Worm (Caenorhabditis elegans) whole organism, L1 larva: ENCODE results near the gene mob-1.

ENCODE experiments used
- alr-1 ChIP-seq: fragments of 200-800 bp; sonication (Bioruptor generic); optimal IDR thresholded peaks from 2 replicates; lab custom pipeline; 2018; ENCODE audit warnings: borderline replicate concordance, mild to moderate bottlenecking, missing genetic modification characterization, missing compliant biosample characterization
- aly-2 ChIP-seq: fragments of 150-350 bp; optimal IDR thresholded peaks from 2 replicates; lab custom pipeline; 2014; ENCODE audit warnings: missing biosample characterization, missing genetic modification characterization
- ama-1 ChIP-seq: fragments of 150-350 bp; optimal IDR thresholded peaks from 2 replicates; lab custom pipeline; 2014
- egl-27 ChIP-seq, 2 experiments: fragments of 150-350 bp in 1 of 2; sonication (generic microtip); optimal IDR thresholded peaks; 3 replicates each; lab custom pipeline; 2017 to 2018; ENCODE audit warnings: missing biosample characterization in 2 of 2, missing genetic modification characterization in 2 of 2, missing genetic modification reagents in 2 of 2
- lin-15B ChIP-seq: fragments of 150-350 bp; sonication (generic microtip); optimal IDR thresholded peaks from 3 replicates; lab custom pipeline; 2014; ENCODE audit warnings: missing biosample characterization, missing genetic modification characterization
- unc-30 ChIP-seq: sonication (generic microtip); optimal IDR thresholded peaks from 2 replicates; lab custom pipeline; 2017; ENCODE audit warnings: missing biosample characterization, missing genetic modification characterization
- unc-62 ChIP-seq: fragments of 150-350 bp; optimal IDR thresholded peaks from 2 replicates; lab custom pipeline; 2014; ENCODE audit warnings: missing biosample characterization, missing genetic modification reagents, missing genetic modification characterization

ce11 chrIV:11902832-11903231 is 42.5 kb downstream of the mob-1 start:
- TF ChIP-seq ama-1, result no peak
- TF ChIP-seq unc-30 (tag; lab: Kevin White, UChicago), result no peak
- TF ChIP-seq unc-62 (GFP tag; lab: Kevin White, UChicago), result no peak
- TF ChIP-seq aly-2 (tag; lab: Kevin White, UChicago), result no peak
- no peak for TF ChIP-seq egl-27 (tag; optimal IDR thresholded peaks at IDR 0.05; lab: Kevin White, UChicago)
- TF ChIP-seq lin-15B, result no peak
- TF ChIP-seq alr-1, result no peak
